Fruit fly (Drosophila melanogaster): ENCODE measurements around the gene Trs20.

- TF ChIP-seq CG14655 (GFP tag; optimal IDR thresholded peaks at IDR 0.05) = no peak
- TF ChIP-seq fd96Ca (GFP tag; IDR thresholded peaks at IDR 0.05) = no peak
- TF ChIP-seq CG10348 (GFP tag; IDR thresholded peaks at IDR 0.05) = no peak
- TF ChIP-seq EcR (GFP tag; optimal IDR thresholded peaks at IDR 0.05) = no peak
- TF ChIP-seq CG15710 (tag; optimal IDR thresholded peaks at IDR 0.05) = no peak
- no peak for TF ChIP-seq CG8159 (tag; optimal IDR thresholded peaks at IDR 0.05)
- TF ChIP-seq Snoo (tag; optimal IDR thresholded peaks at IDR 0.05) = no peak
- TF ChIP-seq D1 (tag; optimal IDR thresholded peaks at IDR 0.05) = no peak
- no peak for TF ChIP-seq Pif1A (GFP tag; optimal IDR thresholded peaks at IDR 0.05)
- TF ChIP-seq CG9948 (tag; optimal IDR thresholded peaks at IDR 0.05) = no peak
- TF ChIP-seq CG12605 (GFP tag; IDR thresholded peaks at IDR 0.05) = no peak
- no peak for TF ChIP-seq CG8301 (tag; optimal IDR thresholded peaks at IDR 0.05)
- TF ChIP-seq CG13204 (GFP tag; optimal IDR thresholded peaks at IDR 0.05) = no peak
- no peak for TF ChIP-seq CG32121 (GFP tag; IDR thresholded peaks at IDR 0.05)
Observed at dm6 chr3L:16166998-16167344, 35.5 kb upstream of the Trs20 start.

Data from whole organism, pupa.